Worm (Caenorhabditis elegans): ENCODE measurements around the gene srb-5.
"Not testable (repeated sequence)": the region's sequence is repeated elsewhere in the genome, so short reads cannot be mapped to it uniquely, and the experiment has no call there.

srb-5 gene

DNA sequence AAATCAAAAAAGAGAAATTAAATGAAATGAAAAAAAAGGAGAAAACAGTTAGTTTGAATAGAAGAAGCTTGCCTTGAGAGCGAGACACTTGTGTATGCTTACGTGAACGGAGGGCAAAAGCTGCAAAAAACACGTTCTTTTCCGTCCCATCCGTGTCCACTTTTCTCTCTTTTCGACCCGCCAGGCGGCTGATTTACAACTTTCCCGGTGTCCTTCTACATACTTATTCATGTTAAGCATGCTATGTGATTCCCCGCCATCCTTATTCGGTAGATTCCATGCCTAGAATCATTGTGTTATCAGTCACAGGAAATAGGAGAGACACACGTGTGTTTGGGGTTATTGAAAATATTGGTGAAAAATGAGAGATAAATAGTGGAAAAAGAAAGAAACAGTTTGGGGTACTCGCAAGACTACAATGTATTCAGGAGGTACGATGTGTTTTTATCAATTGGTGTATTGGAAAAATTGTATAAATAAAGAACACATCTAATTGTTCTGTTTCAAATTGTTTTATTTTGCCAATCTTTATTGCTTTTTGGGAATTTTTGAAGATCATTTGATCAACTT lies 21.2 kb downstream of the srb-5 start, which contains the start of gene nas-29:
Gene nas-29 (minus strand): TSS at position 92 of the 570 bp plus-strand sequence.
- no peak for TF ChIP-seq ref-1 (GFP tag; conservative IDR thresholded peaks at IDR 0.05)
- TF ChIP-seq cog-1 (tag; optimal IDR thresholded peaks at IDR 0.05): no peak
- no peak for TF ChIP-seq med-1 (GFP tag; optimal IDR thresholded peaks at IDR 0.05; ENCODE audit: insufficient read depth)
- no peak for TF ChIP-seq klf-2 (GFP tag; conservative IDR thresholded peaks at IDR 0.05)
- no peak for TF ChIP-seq T22C8.4 (GFP tag; IDR thresholded peaks at IDR 0.05)
- no peak for TF ChIP-seq tab-1 (GFP tag; IDR thresholded peaks at IDR 0.05)
- no peak for TF ChIP-seq ztf-23 (GFP tag; IDR thresholded peaks at IDR 0.05)
- no peak for TF ChIP-seq flt-1 (GFP tag; IDR thresholded peaks at IDR 0.05)
- TF ChIP-seq ztf-29 (GFP tag; IDR thresholded peaks at IDR 0.05): no peak

DNA sequence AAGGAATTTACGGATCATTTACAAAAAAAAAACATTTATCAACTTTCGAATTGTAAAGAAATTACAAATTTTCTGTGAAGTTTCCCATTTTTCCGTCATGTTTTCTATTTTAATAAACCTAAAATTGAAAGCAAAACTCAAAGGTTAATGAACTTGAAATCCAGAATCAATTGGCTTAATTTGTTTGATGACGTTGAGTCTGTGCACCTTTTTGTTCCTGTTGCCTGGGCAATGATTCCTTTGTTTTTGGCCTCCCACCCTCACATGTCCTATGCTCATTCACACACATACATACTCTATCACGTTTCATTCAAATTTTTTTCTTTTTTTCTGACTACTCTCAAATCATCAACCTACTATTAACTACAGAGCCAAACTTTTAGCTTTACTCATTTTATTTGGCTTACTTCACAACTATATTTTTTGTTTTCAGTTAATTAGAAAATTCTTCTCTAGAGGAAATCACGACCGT lies 26.9 kb downstream of the srb-5 start, which contains the start of gene F58A6.2:
Gene F58A6.2 (plus strand): TSS at position 422 of the 472 bp plus-strand sequence.
- TF ChIP-seq tab-1 (GFP tag; IDR thresholded peaks at IDR 0.05): no peak
- no peak for TF ChIP-seq T22C8.4 (GFP tag; IDR thresholded peaks at IDR 0.05)
- no peak for TF ChIP-seq ztf-23 (GFP tag; IDR thresholded peaks at IDR 0.05)
- TF ChIP-seq ref-1 (GFP tag; conservative IDR thresholded peaks at IDR 0.05): no peak
- TF ChIP-seq ztf-29 (GFP tag; IDR thresholded peaks at IDR 0.05): no peak
- no peak for TF ChIP-seq flt-1 (GFP tag; IDR thresholded peaks at IDR 0.05)
- TF ChIP-seq med-1 (GFP tag; optimal IDR thresholded peaks at IDR 0.05; ENCODE audit: insufficient read depth): no peak
- no peak for TF ChIP-seq klf-2 (GFP tag; conservative IDR thresholded peaks at IDR 0.05)

DNA sequence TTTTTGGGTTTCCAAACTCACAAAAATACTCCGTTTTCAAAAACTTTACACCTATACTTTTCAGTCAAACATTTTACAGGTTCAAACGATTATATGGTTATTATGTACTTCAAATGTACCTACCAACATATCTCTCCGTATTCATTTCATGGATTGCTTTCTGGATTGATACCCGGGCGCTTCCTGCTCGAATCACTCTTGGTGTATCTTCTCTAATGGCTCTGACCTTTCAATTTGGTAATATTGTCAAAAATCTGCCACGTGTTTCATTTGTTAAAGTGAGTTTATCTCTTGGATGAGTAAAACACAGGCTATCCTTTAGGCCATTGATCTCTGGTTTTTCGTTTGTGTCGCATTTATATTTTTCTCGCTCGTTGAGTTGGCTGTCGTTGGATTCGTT lies 31.4 kb downstream of the srb-5 start:
- TF ChIP-seq cog-1 (tag; optimal IDR thresholded peaks at IDR 0.05) (no peak), med-1 (GFP tag; optimal IDR thresholded peaks at IDR 0.05; ENCODE audit: insufficient read depth) (no peak), T22C8.4 (GFP tag; IDR thresholded peaks at IDR 0.05) (no peak), klf-2 (GFP tag; conservative IDR thresholded peaks at IDR 0.05) (no peak), ztf-29 (GFP tag; IDR thresholded peaks at IDR 0.05) (no peak), flt-1 (GFP tag; IDR thresholded peaks at IDR 0.05) (no peak), ref-1 (GFP tag; conservative IDR thresholded peaks at IDR 0.05) (no peak), ztf-23 (GFP tag; IDR thresholded peaks at IDR 0.05) (no peak), tab-1 (GFP tag; IDR thresholded peaks at IDR 0.05) (no peak)

DNA sequence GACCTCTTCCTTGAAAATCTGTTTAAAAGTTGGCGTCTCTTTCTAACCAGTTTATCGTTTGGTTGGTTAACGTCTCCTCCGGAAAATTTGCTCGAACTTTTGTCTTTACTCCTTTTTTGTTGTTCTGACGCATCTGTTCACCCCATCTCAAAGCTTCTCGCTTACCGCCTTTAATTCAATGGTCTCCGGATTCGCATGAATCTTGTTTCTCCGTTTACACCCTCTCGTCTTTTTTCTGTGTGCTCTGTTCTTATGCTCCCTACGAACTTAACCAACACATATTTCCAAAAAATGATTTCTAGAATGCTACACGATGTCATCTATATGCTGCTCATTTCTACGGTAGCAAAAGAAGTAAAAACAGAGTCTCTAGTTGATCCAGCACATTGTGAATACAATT lies 33.1 kb downstream of the srb-5 start, which contains the start of gene lgc-56:
Gene lgc-56 (plus strand): TSS at position 301 of the 400 bp plus-strand sequence.
- no peak for TF ChIP-seq ztf-23 (GFP tag; IDR thresholded peaks at IDR 0.05)
- no peak for TF ChIP-seq flt-1 (GFP tag; IDR thresholded peaks at IDR 0.05)
- no peak for TF ChIP-seq tab-1 (GFP tag; IDR thresholded peaks at IDR 0.05)
- TF ChIP-seq klf-2 (GFP tag; conservative IDR thresholded peaks at IDR 0.05): no peak
- TF ChIP-seq ztf-29 (GFP tag; IDR thresholded peaks at IDR 0.05): no peak
- TF ChIP-seq T22C8.4 (GFP tag; IDR thresholded peaks at IDR 0.05): no peak
- no peak for TF ChIP-seq cog-1 (tag; optimal IDR thresholded peaks at IDR 0.05)
- TF ChIP-seq ref-1 (GFP tag; conservative IDR thresholded peaks at IDR 0.05): no peak
- no peak for TF ChIP-seq med-1 (GFP tag; optimal IDR thresholded peaks at IDR 0.05; ENCODE audit: insufficient read depth)

- TF ChIP-seq ztf-29 (GFP tag; IDR thresholded peaks at IDR 0.05) (no peak), T22C8.4 (GFP tag; IDR thresholded peaks at IDR 0.05) (no peak), klf-2 (GFP tag; conservative IDR thresholded peaks at IDR 0.05) (no peak), flt-1 (GFP tag; IDR thresholded peaks at IDR 0.05) (no peak), cog-1 (tag; optimal IDR thresholded peaks at IDR 0.05) (no peak), ref-1 (GFP tag; conservative IDR thresholded peaks at IDR 0.05) (no peak), med-1 (GFP tag; optimal IDR thresholded peaks at IDR 0.05; ENCODE audit: insufficient read depth) (no peak), ztf-23 (GFP tag; IDR thresholded peaks at IDR 0.05) (no peak)
These were observed 42.6 kb downstream of the srb-5 start for ce11 chrII:5120612-5121011.

- TF ChIP-seq tab-1 (GFP tag; IDR thresholded peaks at IDR 0.05): no peak
- no peak for TF ChIP-seq klf-2 (GFP tag; conservative IDR thresholded peaks at IDR 0.05)
- no peak for TF ChIP-seq ref-1 (GFP tag; conservative IDR thresholded peaks at IDR 0.05)
- TF ChIP-seq flt-1 (GFP tag; IDR thresholded peaks at IDR 0.05): no peak
- TF ChIP-seq ztf-29 (GFP tag; IDR thresholded peaks at IDR 0.05): no peak
- TF ChIP-seq T22C8.4 (GFP tag; IDR thresholded peaks at IDR 0.05): no peak
- no peak for TF ChIP-seq med-1 (GFP tag; optimal IDR thresholded peaks at IDR 0.05; ENCODE audit: insufficient read depth)
- no peak for TF ChIP-seq cog-1 (tag; optimal IDR thresholded peaks at IDR 0.05)
- TF ChIP-seq ztf-23 (GFP tag; IDR thresholded peaks at IDR 0.05): no peak
These were observed 47.5 kb downstream of the srb-5 start, which contains the start of gene srsy-1 for ce11 chrII:5115733-5116132. srsy-1 (plus strand) TSS chrII:5116033.

ce11 chrII:5115235-5115634 lies 47.9 kb downstream of the srb-5 start, which contains the start of gene msp-74:
msp-74 (minus strand) TSS chrII:5115335.
- not testable (repeated sequence) for TF ChIP-seq cog-1 (tag; optimal IDR thresholded peaks at IDR 0.05); tab-1 (GFP tag; IDR thresholded peaks at IDR 0.05); med-1 (GFP tag; optimal IDR thresholded peaks at IDR 0.05; ENCODE audit: insufficient read depth)

DNA sequence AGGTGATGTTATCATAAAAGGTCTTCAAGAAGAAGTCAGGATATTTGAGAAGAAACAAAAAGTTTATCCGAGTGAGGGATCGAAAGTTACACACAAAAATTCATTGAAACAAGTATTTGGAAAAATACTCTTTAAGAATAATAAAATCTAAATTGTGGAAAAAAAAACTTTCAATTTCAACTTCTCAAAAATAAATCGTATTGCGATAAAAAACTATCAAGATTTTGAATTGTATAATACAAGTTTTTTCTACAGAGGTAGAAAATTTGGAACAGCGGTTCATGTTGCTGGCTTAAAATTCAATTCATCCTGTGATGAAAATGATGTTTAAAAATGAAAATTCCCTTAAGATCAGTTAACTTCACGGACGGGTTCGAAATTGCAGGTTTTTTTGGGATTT lies 51.1 kb downstream of the srb-5 start, which contains the start of gene F09C12.8:
Gene F09C12.8 (plus strand): TSS at position 301 of the 400 bp plus-strand sequence.
- no peak for TF ChIP-seq flt-1 (GFP tag; IDR thresholded peaks at IDR 0.05)
- no peak for TF ChIP-seq med-1 (GFP tag; optimal IDR thresholded peaks at IDR 0.05; ENCODE audit: insufficient read depth)
- no peak for TF ChIP-seq cog-1 (tag; optimal IDR thresholded peaks at IDR 0.05)
- TF ChIP-seq ztf-29 (GFP tag; IDR thresholded peaks at IDR 0.05): no peak
- no peak for TF ChIP-seq klf-2 (GFP tag; conservative IDR thresholded peaks at IDR 0.05)
- no peak for TF ChIP-seq tab-1 (GFP tag; IDR thresholded peaks at IDR 0.05)
- no peak for TF ChIP-seq ztf-23 (GFP tag; IDR thresholded peaks at IDR 0.05)
- TF ChIP-seq ref-1 (GFP tag; conservative IDR thresholded peaks at IDR 0.05): no peak
- TF ChIP-seq T22C8.4 (GFP tag; IDR thresholded peaks at IDR 0.05): no peak

All from whole organism, midembryonic.